Worm (Caenorhabditis elegans): ENCODE data around the gene str-262.

Gene str-262

ce11 chrV:752679-753333, at the start of gene str-262, which contains the start of gene srp-1:
Gene str-262, minus strand, starts transcription at chrV:752779.
Gene srp-1, plus strand, starts transcription at chrV:753283.
- TF ChIP-seq dao-5 (tag; optimal IDR thresholded peaks at IDR 0.05) (no peak), him-1 (tag; optimal IDR thresholded peaks at IDR 0.05) (no peak), W03F9.2 (tag; optimal IDR thresholded peaks at IDR 0.05) (no peak)

DNA sequence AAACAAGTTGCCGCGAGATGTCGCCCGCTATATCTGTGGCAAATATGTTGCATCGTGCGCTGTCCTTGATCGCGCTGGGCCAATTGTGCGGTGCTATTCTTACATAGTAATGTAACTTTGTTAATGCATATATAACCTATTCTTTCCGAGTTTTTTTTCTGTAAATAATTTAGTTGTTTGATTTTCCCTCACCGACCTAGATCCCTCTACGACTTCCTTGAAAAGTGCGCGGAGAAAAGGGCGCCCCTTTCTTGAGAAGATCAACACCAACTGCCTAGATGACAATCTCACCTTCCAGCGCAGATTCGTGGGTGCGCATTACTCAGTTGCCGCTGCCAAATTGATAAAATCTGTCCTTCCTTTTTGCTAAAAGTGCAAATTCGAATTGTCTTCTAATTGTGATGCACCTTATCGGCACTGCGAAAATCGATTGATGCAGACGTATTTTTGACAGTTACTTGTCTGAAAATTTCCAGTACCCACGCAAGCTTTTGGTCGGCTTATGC, 49.0 kb upstream of the str-262 start:
- TF ChIP-seq dao-5 (tag; optimal IDR thresholded peaks at IDR 0.05) (no peak), W03F9.2 (tag; optimal IDR thresholded peaks at IDR 0.05) (no peak), him-1 (tag; optimal IDR thresholded peaks at IDR 0.05) (no peak)

DNA sequence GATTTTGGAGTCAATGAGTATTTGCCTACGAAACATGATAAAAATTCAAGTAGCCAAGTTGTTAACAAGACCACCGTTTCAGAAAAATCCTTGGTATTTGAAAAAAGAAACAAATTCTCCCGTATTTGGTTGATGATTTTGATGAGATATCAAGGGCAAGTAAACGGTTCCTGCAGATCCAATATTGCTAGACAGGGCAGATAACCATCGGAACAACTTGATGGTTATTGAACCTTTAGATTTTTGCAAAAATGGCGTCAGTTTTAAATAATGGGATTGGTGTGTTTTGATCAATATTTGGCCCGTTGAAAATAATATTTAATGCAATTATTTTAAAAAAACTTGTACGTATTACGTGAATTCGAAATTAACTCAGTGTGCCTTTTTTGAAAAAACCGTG, 47.7 kb upstream of the str-262 start:
- TF ChIP-seq him-1 (tag; optimal IDR thresholded peaks at IDR 0.05): no peak
- no peak for TF ChIP-seq dao-5 (tag; optimal IDR thresholded peaks at IDR 0.05)
- no peak for TF ChIP-seq W03F9.2 (tag; optimal IDR thresholded peaks at IDR 0.05)

ce11 chrV:797241-797640, 44.7 kb upstream of the str-262 start:
- TF ChIP-seq dao-5 (tag; optimal IDR thresholded peaks at IDR 0.05): no peak
- TF ChIP-seq W03F9.2 (tag; optimal IDR thresholded peaks at IDR 0.05): no peak
- no peak for TF ChIP-seq him-1 (tag; optimal IDR thresholded peaks at IDR 0.05)

DNA sequence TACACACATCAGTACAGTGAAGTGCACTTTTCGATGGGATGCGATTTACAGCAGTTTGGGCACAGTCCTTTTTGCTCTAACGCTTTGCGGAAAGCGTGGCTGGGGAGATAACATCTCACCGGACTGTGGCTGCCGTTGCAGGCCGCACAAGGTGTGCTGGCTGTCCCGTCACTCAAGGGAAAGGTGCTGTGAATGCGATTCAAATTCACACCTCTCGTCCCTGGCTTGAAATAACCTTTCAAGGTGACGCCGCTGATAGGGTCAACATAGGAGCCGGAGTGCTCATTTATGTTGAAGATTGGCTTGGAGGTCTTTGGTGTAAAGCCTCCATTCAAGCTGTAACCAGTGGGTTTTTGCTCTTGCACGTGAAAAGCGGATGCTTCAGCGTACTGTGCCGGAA, 41.5 kb upstream of the str-262 start:
- TF ChIP-seq W03F9.2 (tag; optimal IDR thresholded peaks at IDR 0.05): no peak
- TF ChIP-seq dao-5 (tag; optimal IDR thresholded peaks at IDR 0.05): no peak
- TF ChIP-seq him-1 (tag; optimal IDR thresholded peaks at IDR 0.05): no peak

DNA sequence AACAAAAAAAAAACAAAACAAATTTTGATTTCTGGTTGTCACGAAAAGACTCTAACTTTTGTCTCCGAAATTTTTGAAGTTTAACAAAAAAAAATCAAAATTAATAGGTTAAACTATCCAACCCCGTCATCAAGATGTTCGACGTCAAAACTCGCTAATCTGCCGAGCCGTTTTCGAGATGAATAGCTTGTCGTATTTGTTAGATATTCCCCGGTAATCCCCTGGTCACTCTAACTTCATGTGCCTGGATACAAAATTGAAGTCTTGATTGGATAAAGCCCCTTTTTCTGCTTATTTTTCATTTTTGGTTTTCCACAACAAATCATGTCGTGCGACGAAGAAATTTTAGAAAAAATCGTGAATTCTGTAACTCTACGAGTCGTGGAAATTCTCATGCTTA, 29.9 kb upstream of the str-262 start, which contains the start of gene srab-16:
srab-16 (plus strand) TSS at position 301 of the 400 bp plus-strand sequence.
- no peak for TF ChIP-seq W03F9.2 (tag; optimal IDR thresholded peaks at IDR 0.05)
- no peak for TF ChIP-seq dao-5 (tag; optimal IDR thresholded peaks at IDR 0.05)
- TF ChIP-seq him-1 (tag; optimal IDR thresholded peaks at IDR 0.05): no peak

ce11 chrV:779999-780398, 27.4 kb upstream of the str-262 start, which contains the start of gene srbc-60:
Gene srbc-60, plus strand, starts transcription at chrV:780299.
- TF ChIP-seq W03F9.2 (tag; optimal IDR thresholded peaks at IDR 0.05): no peak
- no peak for TF ChIP-seq dao-5 (tag; optimal IDR thresholded peaks at IDR 0.05)
- no peak for TF ChIP-seq him-1 (tag; optimal IDR thresholded peaks at IDR 0.05)

- TF ChIP-seq dao-5 (tag; optimal IDR thresholded peaks at IDR 0.05) (no peak), him-1 (tag; optimal IDR thresholded peaks at IDR 0.05) (no peak), W03F9.2 (tag; optimal IDR thresholded peaks at IDR 0.05) (no peak)
Observed at ce11 chrV:778339-778738, 25.8 kb upstream of the str-262 start, which contains the start of gene srbc-59. Gene srbc-59, plus strand, starts transcription at chrV:778639.

ce11 chrV:777285-777684, 24.7 kb upstream of the str-262 start, which contains the start of gene R09E12.9:
Gene R09E12.9, plus strand, starts transcription at chrV:777600.
- TF ChIP-seq him-1 (tag; optimal IDR thresholded peaks at IDR 0.05) (no peak), W03F9.2 (tag; optimal IDR thresholded peaks at IDR 0.05) (no peak), dao-5 (tag; optimal IDR thresholded peaks at IDR 0.05) (no peak)

- no peak for TF ChIP-seq him-1 (tag; optimal IDR thresholded peaks at IDR 0.05)
Observed at ce11 chrV:774875-775359, 22.3 kb upstream of the str-262 start, which contains the start of gene srbc-58. Gene srbc-58, plus strand, starts transcription at chrV:774995.

DNA sequence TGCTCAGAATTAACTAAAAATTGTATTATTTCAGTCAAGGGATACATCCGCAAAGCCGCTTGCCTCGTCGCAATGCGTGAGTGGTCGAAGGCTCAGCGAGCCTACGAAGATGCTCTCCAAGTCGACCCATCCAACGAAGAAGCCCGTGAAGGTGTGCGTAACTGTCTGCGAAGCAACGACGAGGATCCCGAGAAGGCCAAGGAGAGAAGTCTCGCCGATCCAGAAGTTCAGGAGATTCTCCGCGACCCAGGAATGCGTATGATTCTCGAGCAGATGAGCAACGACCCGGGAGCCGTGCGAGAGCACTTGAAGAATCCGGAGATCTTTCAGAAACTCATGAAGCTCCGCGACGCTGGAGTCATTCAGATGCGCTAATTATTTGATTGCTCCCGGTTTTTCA, 21.8 kb upstream of the str-262 start:
- TF ChIP-seq dao-5 (tag; optimal IDR thresholded peaks at IDR 0.05) (no peak), him-1 (tag; optimal IDR thresholded peaks at IDR 0.05) (no peak), W03F9.2 (tag; optimal IDR thresholded peaks at IDR 0.05) (no peak)

DNA sequence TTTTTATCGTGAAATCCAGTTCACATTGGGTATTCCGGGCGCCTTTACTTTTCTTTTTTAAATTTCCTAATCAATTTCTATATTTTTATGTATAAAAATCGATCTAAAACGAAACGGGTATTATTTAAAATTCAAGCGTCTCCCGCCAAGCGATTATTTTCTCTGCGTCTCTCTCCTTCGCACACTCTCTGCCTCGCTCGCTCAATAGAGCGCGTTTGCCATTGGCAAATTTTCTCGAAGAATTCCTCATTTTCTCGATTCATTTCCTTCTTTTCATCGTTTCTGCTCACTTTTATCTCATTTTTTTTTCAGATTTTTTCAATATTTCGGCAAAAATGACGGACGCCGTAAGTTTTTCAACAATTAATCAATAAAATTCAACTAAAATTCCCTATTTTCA, 20.7 kb upstream of the str-262 start, which contains the start of gene sti-1:
sti-1 (plus strand) TSS at position 263 of the 400 bp plus-strand sequence.
- TF ChIP-seq him-1 (tag; optimal IDR thresholded peaks at IDR 0.05): no peak
- TF ChIP-seq W03F9.2 (tag; optimal IDR thresholded peaks at IDR 0.05): peak; percentile 79

ce11 chrV:772210-772609, 19.6 kb upstream of the str-262 start:
- no peak for TF ChIP-seq dao-5 (tag; optimal IDR thresholded peaks at IDR 0.05)
- no peak for TF ChIP-seq him-1 (tag; optimal IDR thresholded peaks at IDR 0.05)
- TF ChIP-seq W03F9.2 (tag; optimal IDR thresholded peaks at IDR 0.05): no peak

- TF ChIP-seq him-1 (tag; optimal IDR thresholded peaks at IDR 0.05) (no peak), dao-5 (tag; optimal IDR thresholded peaks at IDR 0.05) (no peak), W03F9.2 (tag; optimal IDR thresholded peaks at IDR 0.05) (no peak)
Observed at ce11 chrV:764732-765131, 12.2 kb upstream of the str-262 start, which contains the start of gene str-238. Gene str-238, plus strand, starts transcription at chrV:765032.
